Worm (Caenorhabditis elegans) whole organism, L4/young adult: ENCODE data around the gene try-1.
A peak's percentile ranks its signal among the peaks of the same experiment; 100 is the strongest.
"Not testable (repeated sequence)": the region's sequence is repeated elsewhere in the genome, so short reads cannot be mapped to it uniquely, and the experiment has no call there.

Experiments
- W03F9.2 ChIP-seq: fragments of 150-350 bp; optimal IDR thresholded peaks from 2 replicates; lab custom pipeline; 2014; ENCODE audit warnings: missing biosample characterization, missing genetic modification characterization
- dao-5 ChIP-seq: sonication (generic microtip); optimal IDR thresholded peaks from 2 replicates; lab custom pipeline; 2016; ENCODE audit warnings: missing genotype, missing genetic modification characterization, moderate library complexity, missing compliant biosample characterization
- him-1 ChIP-seq: sonication (generic microtip); optimal IDR thresholded peaks from 2 replicates; lab custom pipeline; 2016; ENCODE audit warnings: missing genotype, missing genetic modification reagents, missing genetic modification characterization, missing compliant biosample characterization

The try-1 gene

ce11 chrII:4908160-4908559 is 41.2 kb downstream of the try-1 start:
- no peak for TF ChIP-seq W03F9.2
- no peak for TF ChIP-seq him-1
- TF ChIP-seq dao-5 (tag; lab: Kevin White, UChicago) = no peak

ce11 chrII:4905883-4906282 is 43.4 kb downstream of the try-1 start:
- TF ChIP-seq W03F9.2 (no peak), dao-5 (tag; lab: Kevin White, UChicago) (no peak), him-1 (no peak)

- TF ChIP-seq dao-5 (tag; lab: Kevin White, UChicago) (no peak), W03F9.2 (no peak), him-1 (no peak)
These were observed 44.0 kb downstream of the try-1 start for ce11 chrII:4905331-4905730.

ce11 chrII:4904778-4905177 is 44.5 kb downstream of the try-1 start, which contains the start of gene btbd-10:
TSS of gene btbd-10 (plus strand) at chrII:4905008.
- TF ChIP-seq dao-5 (tag; lab: Kevin White, UChicago) = no peak
- TF ChIP-seq him-1 = no peak
- no peak for TF ChIP-seq W03F9.2

- no peak for TF ChIP-seq him-1
- peak; percentile 88 for TF ChIP-seq W03F9.2
These were observed 45.0 kb downstream of the try-1 start for ce11 chrII:4904277-4904676.

- TF ChIP-seq dao-5 (tag; lab: Kevin White, UChicago); him-1; W03F9.2: not testable (repeated sequence)
These were observed 45.6 kb downstream of the try-1 start, which contains the start of gene sgt-1 for ce11 chrII:4903696-4904095. TSS of gene sgt-1 (minus strand) at chrII:4903796.

ce11 chrII:4902035-4902434 is 47.3 kb downstream of the try-1 start, which contains the start of gene R05F9.9:
TSS of gene R05F9.9 (minus strand) at chrII:4902100.
- TF ChIP-seq W03F9.2 = no peak

- not testable (repeated sequence) for TF ChIP-seq him-1; W03F9.2; dao-5 (tag; lab: Kevin White, UChicago)
These were observed 50.8 kb downstream of the try-1 start, which contains the start of gene msp-32 for ce11 chrII:4898529-4898928. TSS of gene msp-32 (plus strand) at chrII:4898829.
